Worm (Caenorhabditis elegans) whole organism, late embryonic: Measurements from ENCODE around the gene thn-5.

ENCODE experiments used
- C08G9.2 ChIP-seq: sonication (generic microtip); optimal IDR thresholded peaks from 2 replicates; lab custom pipeline; 2016; ENCODE audit warnings: mild to moderate bottlenecking, missing genetic modification characterization, moderate library complexity, missing compliant biosample characterization
- Y22D7AL.16 ChIP-seq: sonication (generic microtip); optimal IDR thresholded peaks from 2 replicates; lab custom pipeline; 2016; ENCODE audit warnings: missing genetic modification characterization, missing compliant biosample characterization
- ahr-1 ChIP-seq: sonication (generic microtip); optimal IDR thresholded peaks from 2 replicates; lab custom pipeline; 2016; ENCODE audit warnings: missing genetic modification characterization, missing compliant biosample characterization
- ama-1 ChIP-seq: fragments of 150-350 bp; optimal IDR thresholded peaks from 2 replicates; lab custom pipeline; 2014
- ceh-24 ChIP-seq: sonication (generic microtip); optimal IDR thresholded peaks from 2 replicates; lab custom pipeline; 2016; ENCODE audit warnings: mild to moderate bottlenecking, missing genetic modification characterization, missing compliant biosample characterization
- ceh-34 ChIP-seq: sonication (generic microtip); optimal IDR thresholded peaks from 2 replicates; lab custom pipeline; 2016; ENCODE audit warnings: mild to moderate bottlenecking, missing genetic modification characterization, missing compliant biosample characterization
- ceh-48 ChIP-seq: sonication (generic microtip); optimal IDR thresholded peaks from 2 replicates; lab custom pipeline; 2016; ENCODE audit warnings: missing genetic modification characterization, inconsistent platforms, missing compliant biosample characterization
- elt-4 ChIP-seq: sonication (generic microtip); optimal IDR thresholded peaks from 2 replicates; lab custom pipeline; 2016; ENCODE audit warnings: missing genetic modification characterization, missing compliant biosample characterization
- hlh-15 ChIP-seq: sonication (generic microtip); optimal IDR thresholded peaks from 2 replicates; lab custom pipeline; 2016; ENCODE audit warnings: missing genetic modification characterization, missing compliant biosample characterization
- nhr-11 ChIP-seq: fragments of 150-350 bp; optimal IDR thresholded peaks from 2 replicates; lab custom pipeline; 2014; ENCODE audit warnings: missing biosample characterization, missing genetic modification characterization
- pha-4 ChIP-seq: fragments of 150-350 bp; optimal IDR thresholded peaks from 2 replicates; lab custom pipeline; 2018; ENCODE audit warnings: missing biosample characterization, missing genetic modification reagents, missing genetic modification characterization
- tbx-2 ChIP-seq: sonication (generic microtip); optimal IDR thresholded peaks from 2 replicates; lab custom pipeline; 2016; ENCODE audit warnings: missing genetic modification characterization, missing compliant biosample characterization
- tbx-7 ChIP-seq: sonication (generic microtip); optimal IDR thresholded peaks from 2 replicates; lab custom pipeline; 2016; ENCODE audit warnings: missing genotype, missing genetic modification characterization, missing compliant biosample characterization
- zip-5 ChIP-seq: sonication (generic microtip); optimal IDR thresholded peaks from 2 replicates; lab custom pipeline; 2016; ENCODE audit warnings: missing genetic modification characterization, missing compliant biosample characterization

DNA sequence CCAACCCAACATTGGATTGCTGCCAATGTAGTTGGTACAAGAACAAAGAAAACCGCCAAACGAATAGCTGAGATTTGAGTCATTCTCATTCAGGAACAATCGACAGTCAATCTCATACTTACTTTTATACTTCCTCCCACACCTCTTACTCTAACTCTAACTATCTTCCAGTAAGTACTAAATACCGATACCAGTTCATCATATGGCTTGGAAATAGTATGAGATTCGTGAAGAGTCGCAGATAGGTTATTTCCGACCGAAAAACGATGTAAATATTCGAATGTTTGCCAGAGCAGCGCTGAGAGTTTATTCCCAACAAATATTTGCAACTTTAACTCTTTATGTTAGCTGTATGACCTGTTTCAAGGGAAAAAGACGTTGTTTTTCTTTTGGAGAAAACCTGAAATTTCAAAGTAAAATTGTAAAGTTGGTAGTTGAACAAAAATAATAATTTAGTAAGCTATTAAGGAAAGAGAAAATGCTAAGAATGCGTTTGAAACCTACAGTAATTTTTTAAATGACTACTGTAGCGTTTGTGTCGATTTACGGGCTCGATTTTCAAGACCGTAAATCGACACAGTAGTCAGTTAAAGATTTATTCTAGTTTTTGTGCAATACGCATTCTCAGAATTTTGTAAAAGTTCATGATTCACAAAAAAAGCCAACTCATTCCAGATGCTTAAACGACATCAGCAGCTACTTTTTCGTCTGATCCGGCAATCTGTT is 44.0 kb upstream of the thn-5 start, which contains the start of the genes W03F8.6 and mtrf-1L:
- TF ChIP-seq C08G9.2 (no peak), ceh-34 (tag; lab: Kevin White, UChicago) (no peak), elt-4 (no peak), hlh-15 (tag; lab: Kevin White, UChicago) (no peak), ceh-24 (tag; lab: Kevin White, UChicago) (no peak), tbx-7 (no peak), tbx-2 (tag; lab: Kevin White, UChicago) (no peak), ahr-1 (tag; lab: Kevin White, UChicago) (no peak), nhr-11 (tag; lab: Kevin White, UChicago) (no peak), ama-1 (lab: Kevin White, UChicago) (no peak), Y22D7AL.16 (tag; lab: Kevin White, UChicago) (no peak), ceh-48 (tag; lab: Kevin White, UChicago) (no peak), zip-5 (tag; lab: Kevin White, UChicago) (no peak), pha-4 (tag; lab: Kevin White, UChicago) (no peak)
